Fruit fly (Drosophila melanogaster): ENCODE measurements around the gene mRpL4.

Gene mRpL4

DNA sequence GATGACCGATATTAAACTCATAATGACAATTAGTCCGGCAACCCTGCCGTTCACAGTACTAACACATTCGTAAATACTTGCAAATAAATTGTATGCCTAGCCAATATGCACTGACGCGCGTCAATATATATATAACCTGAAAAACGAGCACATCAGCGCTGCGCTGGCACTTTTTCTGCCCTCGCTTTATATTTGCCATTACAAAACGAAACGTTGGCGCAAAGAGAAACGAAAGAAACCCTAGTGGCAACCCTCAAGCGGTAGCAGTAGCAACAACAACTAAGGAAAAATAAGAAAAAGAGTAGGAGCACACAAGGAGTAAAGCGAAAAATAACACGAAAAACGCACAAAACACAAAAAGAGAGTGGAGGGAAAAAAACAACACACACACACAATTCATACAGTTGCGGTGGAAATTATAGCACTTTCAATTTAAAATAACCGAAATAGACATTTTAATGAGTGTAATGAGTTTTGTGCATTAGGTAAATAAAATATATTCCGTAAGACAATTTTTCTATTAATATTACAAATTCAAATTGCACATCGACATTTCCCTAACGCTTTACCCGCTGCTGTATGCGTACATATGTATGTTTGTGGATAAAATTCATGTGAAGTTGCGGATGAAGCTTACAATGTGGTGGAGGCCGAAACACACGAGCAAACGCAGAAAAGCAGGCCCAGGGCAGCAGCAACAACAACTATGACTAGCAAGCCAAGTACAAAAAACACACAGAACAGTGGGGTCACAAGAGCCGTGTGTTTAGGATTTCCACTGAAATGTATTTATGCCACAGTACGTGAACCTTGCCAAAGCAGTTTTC, 22.0 kb upstream of the mRpL4 start (continued):
- TF ChIP-seq Sox102F (GFP tag; optimal IDR thresholded peaks at IDR 0.05) (peak; percentile 99), Met (GFP tag; optimal IDR thresholded peaks at IDR 0.05) (peak; percentile 99), CG8632 (GFP tag; optimal IDR thresholded peaks at IDR 0.05) (peak; percentile 99), Ets96B (tag; optimal IDR thresholded peaks at IDR 0.05) (peak; percentile 99), cyc (GFP tag; optimal IDR thresholded peaks at IDR 0.05) (peak; percentile 99), CG32006 (GFP tag; optimal IDR thresholded peaks at IDR 0.05) (peak; percentile 99), CG15336 (GFP tag; IDR thresholded peaks at IDR 0.05) (peak; percentile 100), CG3032 (tag; optimal IDR thresholded peaks at IDR 0.05) (peak; percentile 99), lz (GFP tag; optimal IDR thresholded peaks at IDR 0.05) (peak; percentile 99), Sox14 (GFP tag; optimal IDR thresholded peaks at IDR 0.05) (peak; percentile 99), Eip93F (GFP tag; optimal IDR thresholded peaks at IDR 0.05) (peak; percentile 99), CG6792 (GFP tag; optimal IDR thresholded peaks at IDR 0.05) (peak; percentile 99), Hr4 (GFP tag; optimal IDR thresholded peaks at IDR 0.05) (peak; percentile 99), CG6276 (GFP tag; optimal IDR thresholded peaks at IDR 0.05) (peak; percentile 99), CG11902 (GFP tag; optimal IDR thresholded peaks at IDR 0.05) (peak; percentile 97), CG4318 (GFP tag; optimal IDR thresholded peaks at IDR 0.05) (peak; percentile 97), CG11294 (GFP tag; IDR thresholded peaks at IDR 0.05) (peak; percentile 96), fd59A (GFP tag; optimal IDR thresholded peaks at IDR 0.05) (peak; percentile 99), dac (GFP tag; optimal IDR thresholded peaks at IDR 0.05) (peak; percentile 98), Eip78C (GFP tag) (peak; percentile 100), eg (GFP tag; IDR thresholded peaks at IDR 0.05) (peak; percentile 99), Eip75B (GFP tag; optimal IDR thresholded peaks at IDR 0.05) (peak; percentile 99)

DNA sequence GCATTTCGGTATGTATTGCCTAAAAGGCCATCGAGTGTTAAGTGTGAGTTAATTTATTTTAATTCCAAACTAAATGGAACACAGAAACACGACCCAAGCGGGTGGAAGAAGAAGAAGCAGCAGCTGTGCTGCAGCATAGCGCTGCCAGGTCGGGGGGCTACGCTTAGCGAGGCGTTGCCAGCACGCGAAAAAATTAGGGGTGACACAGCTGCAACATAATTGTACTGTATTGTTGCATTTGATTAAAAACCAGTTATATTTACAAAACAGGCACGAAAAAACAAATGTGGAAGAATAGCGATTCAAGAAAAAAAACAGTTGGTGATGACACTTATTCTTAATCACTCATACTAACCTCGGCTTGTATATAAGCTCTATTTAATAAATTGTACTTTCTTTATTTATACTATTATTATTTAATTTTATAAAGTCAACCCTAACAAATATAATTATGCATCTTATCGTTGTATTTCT, 21.3 kb upstream of the mRpL4 start:
- TF ChIP-seq CG11762 (GFP tag; optimal IDR thresholded peaks at IDR 0.05; ENCODE audit: insufficient read depth) (peak; percentile 66), Met (GFP tag; optimal IDR thresholded peaks at IDR 0.05) (peak; percentile 80), CG6163 (GFP tag; IDR thresholded peaks at IDR 0.05) (peak; percentile 77), Sox14 (GFP tag; optimal IDR thresholded peaks at IDR 0.05) (no peak), Eip75B (GFP tag; optimal IDR thresholded peaks at IDR 0.05) (no peak), eg (GFP tag; IDR thresholded peaks at IDR 0.05) (peak; percentile 81), fkh (GFP tag; optimal IDR thresholded peaks at IDR 0.05) (no peak), CG31627 (GFP tag; optimal IDR thresholded peaks at IDR 0.05) (peak; percentile 84), spab (GFP tag; optimal IDR thresholded peaks at IDR 0.05) (peak; percentile 30), CG3919 (GFP tag; optimal IDR thresholded peaks at IDR 0.05) (no peak), Ets21C (GFP tag; optimal IDR thresholded peaks at IDR 0.05) (peak; percentile 83), dsx (GFP tag; optimal IDR thresholded peaks at IDR 0.05; ENCODE audit: poor library complexity, severe bottlenecking) (peak; percentile 50), salr (GFP tag; optimal IDR thresholded peaks at IDR 0.05) (no peak), Blimp-1 (GFP tag; optimal IDR thresholded peaks at IDR 0.05) (peak; percentile 51), Ets96B (tag; optimal IDR thresholded peaks at IDR 0.05) (peak; percentile 30), CG11294 (GFP tag; IDR thresholded peaks at IDR 0.05) (no peak; the same call in 1 of the 2 replicates), fd85E (GFP tag; optimal IDR thresholded peaks at IDR 0.05) (peak; percentile 16), CG1621 (tag; optimal IDR thresholded peaks at IDR 0.05) (no peak), CG16779 (tag; optimal IDR thresholded peaks at IDR 0.05) (no peak), CG10631 (GFP tag; optimal IDR thresholded peaks at IDR 0.05) (peak; percentile 76), Gug (GFP tag; IDR thresholded peaks at IDR 0.05) (peak; percentile 61; the same call in 1 of the 2 replicates), CG9139 (GFP tag; optimal IDR thresholded peaks at IDR 0.05) (peak; percentile 6), acj6 (GFP tag; optimal IDR thresholded peaks at IDR 0.05) (no peak), dac (GFP tag; optimal IDR thresholded peaks at IDR 0.05) (no peak), Smox (GFP tag; optimal IDR thresholded peaks at IDR 0.05) (peak; percentile 78), CG15336 (GFP tag; IDR thresholded peaks at IDR 0.05) (peak; percentile 50), net (GFP tag; optimal IDR thresholded peaks at IDR 0.05) (no peak), CG8119 (GFP tag; IDR thresholded peaks at IDR 0.05) (no peak; the same call in 1 of the 3 replicates), Hr39 (GFP tag; optimal IDR thresholded peaks at IDR 0.05) (peak; percentile 88), CG6792 (GFP tag; optimal IDR thresholded peaks at IDR 0.05) (peak; percentile 41), fd59A (GFP tag; optimal IDR thresholded peaks at IDR 0.05) (peak; percentile 40), pdm3 (GFP tag; optimal IDR thresholded peaks at IDR 0.05) (no peak), topi (GFP tag; optimal IDR thresholded peaks at IDR 0.05) (no peak), CG7368 (GFP tag; optimal IDR thresholded peaks at IDR 0.05) (peak; percentile 46), Sox102F (GFP tag; optimal IDR thresholded peaks at IDR 0.05) (no peak), Sox15 (GFP tag; optimal IDR thresholded peaks at IDR 0.05) (peak; percentile 76), CG11902 (GFP tag; optimal IDR thresholded peaks at IDR 0.05) (peak; percentile 64)
